Fruit fly (Drosophila melanogaster): ENCODE results near the gene CG32814.

CG32814 gene

dm6 chrX:1026511-1026910, at the start of gene CG32814, which contains the start of the genes CG11638 and CG3021 (continued):
- no peak for TF ChIP-seq D (optimal IDR thresholded peaks at IDR 0.05)
- TF ChIP-seq D (GFP tag; optimal IDR thresholded peaks at IDR 0.05): no peak
- TF ChIP-seq insv (GFP tag; optimal IDR thresholded peaks at IDR 0.05): no peak
- peak; percentile 43 for TF ChIP-seq gsb-n (tag; optimal IDR thresholded peaks at IDR 0.05)
- TF ChIP-seq bsh (GFP tag; optimal IDR thresholded peaks at IDR 0.05): peak in 1 of 2 experiments; percentile 36
- peak; percentile 37 for TF ChIP-seq sqz (GFP tag; optimal IDR thresholded peaks at IDR 0.05)
- no peak for TF ChIP-seq CG13424 (tag; optimal IDR thresholded peaks at IDR 0.05)
- TF ChIP-seq CTCF (GFP tag; optimal IDR thresholded peaks at IDR 0.05): peak; percentile 58
- no peak for TF ChIP-seq run (tag; optimal IDR thresholded peaks at IDR 0.05)
- peak; percentile 65 for TF ChIP-seq BEAF-32 (GFP tag; optimal IDR thresholded peaks at IDR 0.05)
- no peak for TF ChIP-seq mld (GFP tag; IDR thresholded peaks at IDR 0.05; ENCODE audit: partially characterized antibody)
- TF ChIP-seq Hr78 (GFP tag; optimal IDR thresholded peaks at IDR 0.05): no peak
- TF ChIP-seq ac (GFP tag; optimal IDR thresholded peaks at IDR 0.05): no peak
- no peak for TF ChIP-seq zfh1 (GFP tag; IDR thresholded peaks at IDR 0.05)
- peak; percentile 45 for TF ChIP-seq caup (GFP tag; optimal IDR thresholded peaks at IDR 0.05; ENCODE audit: severe bottlenecking)
- TF ChIP-seq CG9797 (GFP tag; optimal IDR thresholded peaks at IDR 0.05): peak; percentile 62
- TF ChIP-seq tgo (GFP tag; IDR thresholded peaks at IDR 0.05): no peak
- no peak for TF ChIP-seq B-H1 (GFP tag; IDR thresholded peaks at IDR 0.05)
- TF ChIP-seq CG2129 (GFP tag; IDR thresholded peaks at IDR 0.05; ENCODE audit: partially characterized antibody): no peak
- no peak for TF ChIP-seq CG17186 (GFP tag; optimal IDR thresholded peaks at IDR 0.05)
- peak; percentile 17 for TF ChIP-seq Deaf1 (tag; optimal IDR thresholded peaks at IDR 0.05)
- TF ChIP-seq Aef1 (GFP tag; IDR thresholded peaks at IDR 0.05): no peak
- peak; percentile 25; the same call in 1 of the 2 replicates for TF ChIP-seq CG42726 (GFP tag; IDR thresholded peaks at IDR 0.05; ENCODE audit: partially characterized antibody)
- no peak for TF ChIP-seq shn (GFP tag; optimal IDR thresholded peaks at IDR 0.05)
- TF ChIP-seq gfzf (GFP tag; optimal IDR thresholded peaks at IDR 0.05): peak; percentile 73
- no peak for TF ChIP-seq fu2 (GFP tag; optimal IDR thresholded peaks at IDR 0.05)
- no peak for TF ChIP-seq CG1529 (GFP tag; optimal IDR thresholded peaks at IDR 0.05)
- peak; percentile 88 for TF ChIP-seq MBD-R2 (GFP tag; IDR thresholded peaks at IDR 0.05)
- no peak for TF ChIP-seq Kr (GFP tag; optimal IDR thresholded peaks at IDR 0.05)
- no peak for TF ChIP-seq az2 (GFP tag; optimal IDR thresholded peaks at IDR 0.05)
- TF ChIP-seq CG12299 (tag; optimal IDR thresholded peaks at IDR 0.05): no peak
- no peak for TF ChIP-seq CG8359 (GFP tag; optimal IDR thresholded peaks at IDR 0.05; ENCODE audit: borderline replicate concordance)
- TF ChIP-seq Spps (tag; optimal IDR thresholded peaks at IDR 0.05): no peak
- no peak for TF ChIP-seq CG12236 (GFP tag; optimal IDR thresholded peaks at IDR 0.05)
- no peak for TF ChIP-seq ERR (GFP tag; optimal IDR thresholded peaks at IDR 0.05)
- no peak for TF ChIP-seq gcm2 (GFP tag; optimal IDR thresholded peaks at IDR 0.05)
- TF ChIP-seq chn (GFP tag; optimal IDR thresholded peaks at IDR 0.05): no peak
- no peak for TF ChIP-seq Drgx (GFP tag; IDR thresholded peaks at IDR 0.05)
- TF ChIP-seq Stat92E (GFP tag; optimal IDR thresholded peaks at IDR 0.05): no peak
- no peak for TF ChIP-seq tin (GFP tag; optimal IDR thresholded peaks at IDR 0.05)
- TF ChIP-seq en (GFP tag; optimal IDR thresholded peaks at IDR 0.05): no peak
- TF ChIP-seq lola (GFP tag; optimal IDR thresholded peaks at IDR 0.05): no peak
- TF ChIP-seq Sry-β (GFP tag; optimal IDR thresholded peaks at IDR 0.05): no peak
- TF ChIP-seq CG6272 (GFP tag; IDR thresholded peaks at IDR 0.05): no peak
- no peak for TF ChIP-seq pnt (GFP tag; optimal IDR thresholded peaks at IDR 0.05)
- TF ChIP-seq Gsc (GFP tag; IDR thresholded peaks at IDR 0.05): no peak
- TF ChIP-seq ken (GFP tag; IDR thresholded peaks at IDR 0.05): no peak
- TF ChIP-seq dpn (GFP tag; optimal IDR thresholded peaks at IDR 0.05): no peak
- peak; percentile 59 for TF ChIP-seq Opbp (GFP tag; IDR thresholded peaks at IDR 0.05; ENCODE audit: partially characterized antibody)
- TF ChIP-seq zen (tag; optimal IDR thresholded peaks at IDR 0.05): peak; percentile 4
- no peak for TF ChIP-seq pfk (GFP tag; optimal IDR thresholded peaks at IDR 0.05)

All from whole organism, embryonic.